Worm (Caenorhabditis elegans) whole organism, mixed stage, embryonic: ENCODE measurements around the gene dlc-2.
A peak's percentile ranks its signal among the peaks of the same experiment; 100 is the strongest.

ENCODE experiments used
- M03D4.4 ChIP-seq: sonication (generic microtip); optimal IDR thresholded peaks from 2 replicates; lab custom pipeline; 2017; ENCODE audit warnings: mild to moderate bottlenecking, missing genetic modification characterization, missing compliant biosample characterization
- bed-3 ChIP-seq: fragments of 200-800 bp; sonication (Bioruptor generic); optimal IDR thresholded peaks from 3 replicates; lab custom pipeline; 2018; ENCODE audit warnings: mild to moderate bottlenecking, missing genetic modification characterization, moderate library complexity, missing compliant biosample characterization
- blmp-1 ChIP-seq: fragments of 150-350 bp; optimal IDR thresholded peaks from 2 replicates; lab custom pipeline; 2014; ENCODE audit warnings: missing biosample characterization, missing genetic modification characterization
- ceh-39 ChIP-seq: fragments of 150-350 bp; optimal IDR thresholded peaks from 2 replicates; lab custom pipeline; 2014; ENCODE audit warnings: missing biosample characterization, missing genetic modification characterization
- ceh-43 ChIP-seq: fragments of 200-800 bp; sonication (Bioruptor generic); optimal IDR thresholded peaks from 2 replicates; lab custom pipeline; 2018; ENCODE audit warnings: mild to moderate bottlenecking, missing genetic modification characterization, moderate library complexity, missing compliant biosample characterization
- ces-1 ChIP-seq: fragments of 150-350 bp; optimal IDR thresholded peaks from 2 replicates; lab custom pipeline; 2014; ENCODE audit warnings: missing biosample characterization, missing genetic modification reagents, missing genetic modification characterization
- drap-1 ChIP-seq: fragments of 200-800 bp; sonication (Bioruptor generic); optimal IDR thresholded peaks from 3 replicates; lab custom pipeline; 2018; ENCODE audit warnings: mild to moderate bottlenecking, missing genetic modification characterization, missing compliant biosample characterization
- elt-1 ChIP-seq: sonication (generic microtip); optimal IDR thresholded peaks from 2 replicates; lab custom pipeline; 2017; ENCODE audit warnings: missing genetic modification characterization, mild to moderate bottlenecking, missing compliant biosample characterization, antibody characterized with exemption, moderate library complexity, borderline replicate concordance; ENCODE audit not compliant: insufficient read depth
- elt-3 ChIP-seq: fragments of 150-350 bp; optimal IDR thresholded peaks from 2 replicates; lab custom pipeline; 2014; ENCODE audit warnings: missing biosample characterization, missing genetic modification characterization
- flh-1 ChIP-seq: fragments of 200-800 bp; sonication (Bioruptor generic); optimal IDR thresholded peaks from 2 replicates; lab custom pipeline; 2018; ENCODE audit warnings: mild to moderate bottlenecking, missing genetic modification characterization, moderate library complexity, missing compliant biosample characterization
- ham-2 ChIP-seq: fragments of 200-800 bp; sonication (Bioruptor generic); optimal IDR thresholded peaks from 2 replicates; lab custom pipeline; 2018; ENCODE audit warnings: mild to moderate bottlenecking, missing genetic modification characterization, missing compliant biosample characterization
- hlh-1 ChIP-seq: fragments of 150-350 bp; optimal IDR thresholded peaks from 2 replicates; lab custom pipeline; 2014; ENCODE audit warnings: missing biosample characterization, missing genetic modification reagents, missing genetic modification characterization
- lin-13 ChIP-seq: fragments of 150-350 bp; optimal IDR thresholded peaks from 2 replicates; lab custom pipeline; 2014; ENCODE audit warnings: missing biosample characterization, missing genetic modification characterization
- lin-32 ChIP-seq: fragments of 200-800 bp; sonication (Bioruptor generic); optimal IDR thresholded peaks from 2 replicates; lab custom pipeline; 2018; ENCODE audit warnings: mild to moderate bottlenecking, missing genetic modification characterization, missing compliant biosample characterization
- lsy-2 ChIP-seq: fragments of 150-350 bp; optimal IDR thresholded peaks from 2 replicates; lab custom pipeline; 2014; ENCODE audit warnings: missing biosample characterization, missing genetic modification characterization
- mab-5 ChIP-seq: fragments of 150-350 bp; optimal IDR thresholded peaks from 2 replicates; lab custom pipeline; 2014; ENCODE audit warnings: missing biosample characterization, missing genetic modification characterization
- mep-1 ChIP-seq: fragments of 150-350 bp; optimal IDR thresholded peaks from 2 replicates; lab custom pipeline; 2017; ENCODE audit warnings: missing biosample characterization, missing genetic modification reagents, missing genetic modification characterization, inconsistent platforms
- nhr-12 ChIP-seq: fragments of 150-350 bp; optimal IDR thresholded peaks from 2 replicates; lab custom pipeline; 2014; ENCODE audit warnings: missing biosample characterization, missing genetic modification characterization
- nhr-237 ChIP-seq: fragments of 150-350 bp; optimal IDR thresholded peaks from 2 replicates; lab custom pipeline; 2014; ENCODE audit warnings: missing biosample characterization, missing genetic modification characterization
- nhr-28 ChIP-seq: fragments of 150-350 bp; optimal IDR thresholded peaks from 2 replicates; lab custom pipeline; 2014; ENCODE audit warnings: missing biosample characterization, missing genetic modification characterization
- nhr-76 ChIP-seq: sonication (generic microtip); optimal IDR thresholded peaks from 2 replicates; lab custom pipeline; 2017; ENCODE audit warnings: missing biosample characterization, missing genetic modification characterization
- pha-4 ChIP-seq: fragments of 150-350 bp; optimal IDR thresholded peaks from 2 replicates; lab custom pipeline; 2018; ENCODE audit warnings: missing biosample characterization, missing genetic modification reagents, missing genetic modification characterization
- sem-2 ChIP-seq: fragments of 200-800 bp; sonication (Bioruptor generic); optimal IDR thresholded peaks from 2 replicates; lab custom pipeline; 2018; ENCODE audit warnings: mild to moderate bottlenecking, missing genetic modification characterization, missing compliant biosample characterization
- snpc-4 ChIP-seq: fragments of 150-350 bp; optimal IDR thresholded peaks from 2 replicates; lab custom pipeline; 2014; ENCODE audit warnings: missing biosample characterization, missing genetic modification characterization
- sptf-1 ChIP-seq: sonication (generic microtip); optimal IDR thresholded peaks from 2 replicates; lab custom pipeline; 2017; ENCODE audit warnings: mild to moderate bottlenecking, missing genetic modification characterization, moderate library complexity, missing compliant biosample characterization
- tbx-8 ChIP-seq: fragments of 200-800 bp; sonication (Bioruptor generic); optimal IDR thresholded peaks from 2 replicates; lab custom pipeline; 2018; ENCODE audit warnings: mild to moderate bottlenecking, missing genetic modification characterization, moderate library complexity, missing compliant biosample characterization
- unc-120 ChIP-seq: sonication (generic microtip); optimal IDR thresholded peaks from 2 replicates; lab custom pipeline; 2017; ENCODE audit warnings: missing genetic modification characterization, missing compliant biosample characterization; ENCODE audit not compliant: poor library complexity, severe bottlenecking
- unc-39 ChIP-seq: fragments of 150-350 bp; optimal IDR thresholded peaks from 2 replicates; lab custom pipeline; 2014; ENCODE audit warnings: missing biosample characterization, missing genetic modification characterization
- unc-62 ChIP-seq: fragments of 150-350 bp; optimal IDR thresholded peaks from 2 replicates; lab custom pipeline; 2014; ENCODE audit warnings: missing biosample characterization, missing genetic modification reagents, missing genetic modification characterization
- zip-8 ChIP-seq: fragments of 150-350 bp; optimal IDR thresholded peaks from 2 replicates; lab custom pipeline; 2014; ENCODE audit warnings: missing biosample characterization, missing genetic modification characterization
- ztf-11 ChIP-seq: fragments of 150-350 bp; optimal IDR thresholded peaks from 2 replicates; lab custom pipeline; 2014; ENCODE audit warnings: missing biosample characterization, missing genetic modification characterization

Gene dlc-2

DNA sequence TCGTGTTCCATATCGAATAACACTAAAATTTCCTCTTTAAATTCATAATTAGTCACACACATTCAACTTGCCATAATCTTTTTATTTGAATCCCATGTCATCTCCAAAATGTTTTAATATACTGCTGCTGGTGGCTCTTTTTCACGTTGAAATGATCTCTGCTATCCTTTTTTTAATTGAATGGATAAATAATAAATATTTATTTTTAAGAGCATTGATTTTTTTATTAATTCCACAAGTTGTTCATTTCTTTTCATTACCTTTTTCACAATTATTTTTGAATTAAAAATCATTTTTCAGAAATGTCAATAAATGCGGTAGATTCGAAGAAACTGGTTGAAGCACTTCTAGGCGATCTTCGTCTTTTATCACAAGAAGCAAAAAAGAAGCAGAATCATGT is 14.9 kb downstream of the dlc-2 start, which contains the start of gene mon-2:
Gene mon-2 (plus strand): TSS at position 301 of the 400 bp plus-strand sequence.
- TF ChIP-seq blmp-1 (no peak), nhr-237 (tag; lab: Kevin White, UChicago) (no peak), nhr-28 (no peak), mab-5 (tag; lab: Kevin White, UChicago) (no peak), sem-2 (GFP tag; lab: Kevin White, UChicago) (no peak), elt-1 (no peak), lsy-2 (tag; lab: Kevin White, UChicago) (no peak)

DNA sequence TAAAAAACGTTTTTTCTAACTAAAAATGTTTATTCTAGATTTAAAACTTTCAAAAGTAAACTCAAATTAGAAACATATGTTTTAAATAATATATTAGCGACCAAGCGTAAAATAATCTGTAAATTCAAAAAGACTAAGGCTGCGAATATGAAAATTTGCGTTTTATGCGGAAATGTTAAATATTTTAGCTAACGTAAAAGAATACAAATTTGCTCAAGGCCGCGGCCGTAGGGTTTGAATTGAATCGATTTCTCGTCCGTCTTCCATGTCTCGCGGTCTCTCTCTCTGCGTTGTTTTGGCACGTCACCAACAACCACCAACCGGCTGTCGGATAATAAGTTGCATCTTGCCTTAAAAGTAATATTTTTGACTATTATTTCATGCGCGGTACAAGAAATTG is 17.6 kb downstream of the dlc-2 start, which contains the start of gene F11A10.5:
Gene F11A10.5 (plus strand): TSS at position 301 of the 400 bp plus-strand sequence.
- TF ChIP-seq ham-2 (no peak), nhr-12 (tag; lab: Kevin White, UChicago) (no peak), ces-1 (peak; percentile 8), ztf-11 (tag; lab: Kevin White, UChicago) (no peak), lin-32 (no peak), pha-4 (tag; lab: Kevin White, UChicago) (no peak), hlh-1 (tag; lab: Kevin White, UChicago) (peak; percentile 14), blmp-1 (no peak), unc-120 (tag; lab: Kevin White, UChicago) (no peak), elt-1 (no peak), nhr-28 (no peak), drap-1 (GFP tag; lab: Kevin White, UChicago) (no peak)

DNA sequence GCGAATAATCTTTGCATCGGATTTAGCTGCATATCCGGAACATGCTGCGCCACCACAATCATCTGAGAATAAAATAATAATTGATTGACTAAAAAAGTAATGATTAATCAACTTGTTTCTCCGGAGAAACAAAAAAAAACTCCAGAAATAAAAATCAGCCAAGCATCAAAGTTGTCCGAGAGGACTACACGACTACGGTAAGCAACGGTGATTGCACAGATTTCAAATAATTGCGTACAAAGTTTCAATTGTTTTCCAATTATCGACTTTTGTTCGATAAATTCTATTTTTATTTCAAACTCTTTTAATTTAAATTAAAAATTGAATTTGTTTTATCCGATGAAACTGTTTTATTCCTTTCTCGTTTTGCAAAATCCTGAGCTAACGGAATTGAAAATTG is 18.0 kb downstream of the dlc-2 start, which contains the start of gene cpsf-4:
Gene cpsf-4 (minus strand): TSS at position 62 of the 400 bp plus-strand sequence.
- TF ChIP-seq nhr-76 (tag; lab: Kevin White, UChicago), result no peak
- peak; percentile 41 for TF ChIP-seq lsy-2 (tag; lab: Kevin White, UChicago)
- no peak for TF ChIP-seq ces-1
- no peak for TF ChIP-seq ceh-43 (GFP tag; lab: Kevin White, UChicago)

DNA sequence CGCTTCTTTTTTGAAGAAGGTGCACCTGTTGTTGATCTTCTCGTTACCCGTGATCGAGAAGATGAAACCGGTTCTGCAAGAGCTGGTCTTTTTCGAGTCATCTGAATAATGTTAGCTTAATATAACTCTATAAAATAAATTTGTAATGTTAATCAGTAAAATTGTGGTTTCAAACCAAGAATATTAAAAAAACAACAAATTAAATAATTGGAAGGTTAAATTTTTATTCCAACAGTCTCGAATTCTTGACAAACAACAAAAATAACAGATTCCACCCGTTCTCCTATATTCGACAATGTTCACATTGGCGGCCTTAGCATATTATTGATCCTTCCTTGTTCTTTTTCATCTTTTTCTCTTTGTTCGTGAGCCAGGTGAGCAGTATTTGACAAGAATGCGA is 19.3 kb downstream of the dlc-2 start, which contains the start of gene mig-32:
Gene mig-32 (minus strand): TSS at position 101 of the 400 bp plus-strand sequence.
- no peak for TF ChIP-seq ztf-11 (tag; lab: Kevin White, UChicago)
- TF ChIP-seq, all 35 proteins: peak for 0

DNA sequence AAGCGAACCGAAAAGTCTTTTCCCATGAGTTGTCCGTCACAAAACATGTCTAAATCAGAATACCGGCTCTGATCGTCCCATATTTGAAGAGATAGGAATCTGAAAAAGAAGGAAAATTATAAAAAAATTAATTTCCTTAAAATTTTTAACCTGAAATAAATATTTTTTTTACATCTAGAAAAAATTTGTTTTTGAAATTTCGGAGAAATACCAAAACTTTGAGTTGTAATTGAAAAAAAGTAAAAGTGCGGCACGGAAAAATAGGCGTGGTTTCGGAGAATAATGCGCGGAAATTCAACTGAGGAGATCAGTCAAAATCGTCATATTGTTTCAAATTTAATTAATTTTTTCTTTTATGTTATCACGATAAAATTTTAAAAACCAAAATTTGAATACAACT is 21.8 kb downstream of the dlc-2 start, which contains the start of gene F11A10.6:
Gene F11A10.6 (minus strand): TSS at position 101 of the 400 bp plus-strand sequence.
- TF ChIP-seq nhr-237 (tag; lab: Kevin White, UChicago) (no peak), mab-5 (tag; lab: Kevin White, UChicago) (no peak), drap-1 (GFP tag; lab: Kevin White, UChicago) (no peak), sptf-1 (no peak), lin-13 (no peak), bed-3 (GFP tag; lab: Kevin White, UChicago) (no peak), snpc-4 (no peak), ces-1 (no peak), nhr-76 (tag; lab: Kevin White, UChicago) (no peak), ceh-43 (GFP tag; lab: Kevin White, UChicago) (no peak), ztf-11 (tag; lab: Kevin White, UChicago) (no peak), nhr-28 (no peak), unc-39 (no peak), zip-8 (tag; lab: Kevin White, UChicago) (no peak), elt-1 (no peak)

DNA sequence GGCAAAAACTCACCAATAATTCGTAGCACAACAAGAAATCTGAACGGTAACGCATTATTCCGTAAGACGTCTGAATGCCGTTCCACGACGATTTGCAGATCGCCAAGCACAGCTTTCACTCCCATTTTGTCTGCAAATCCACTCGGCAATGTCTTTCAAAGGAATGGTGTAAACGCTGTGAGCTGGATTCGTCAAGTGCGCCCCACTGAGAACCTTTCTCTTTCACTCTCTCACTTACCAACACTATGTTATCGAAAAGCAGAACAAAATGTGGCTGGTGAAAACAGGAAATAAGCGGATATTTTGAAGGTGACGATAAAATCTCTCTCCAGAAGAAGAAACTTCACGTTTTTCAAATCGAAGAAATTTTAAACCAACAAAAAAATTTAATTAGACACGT is 22.5 kb downstream of the dlc-2 start:
- TF ChIP-seq elt-1, result no peak
- TF ChIP-seq nhr-12 (tag; lab: Kevin White, UChicago), result no peak
- peak; percentile 35 for TF ChIP-seq mep-1
- peak; percentile 11 for TF ChIP-seq nhr-237 (tag; lab: Kevin White, UChicago)
- TF ChIP-seq drap-1 (GFP tag; lab: Kevin White, UChicago), result no peak
- no peak for TF ChIP-seq flh-1 (GFP tag; lab: Kevin White, UChicago)
- peak; percentile 36 for TF ChIP-seq ham-2
- TF ChIP-seq sptf-1, result no peak
- TF ChIP-seq snpc-4, result no peak
- TF ChIP-seq lsy-2 (tag; lab: Kevin White, UChicago), result peak; percentile 28
- no peak for TF ChIP-seq tbx-8 (GFP tag; lab: Kevin White, UChicago)
- peak; percentile 58 for TF ChIP-seq blmp-1
- TF ChIP-seq M03D4.4 (tag; lab: Kevin White, UChicago), result no peak
- TF ChIP-seq mab-5 (tag; lab: Kevin White, UChicago), result no peak
- no peak for TF ChIP-seq hlh-1 (tag; lab: Kevin White, UChicago)
- TF ChIP-seq ceh-39, result no peak
- TF ChIP-seq ces-1, result no peak
- TF ChIP-seq elt-3 (tag; lab: Kevin White, UChicago), result no peak
- TF ChIP-seq lin-13, result no peak
- TF ChIP-seq unc-62 (GFP tag; lab: Kevin White, UChicago), result no peak
